Worm (Caenorhabditis elegans): ENCODE measurements around the gene gly-1.
"Not testable (repeated sequence)": the region's sequence is repeated elsewhere in the genome, so short reads cannot be mapped to it uniquely, and the experiment has no call there.

The gly-1 gene

DNA sequence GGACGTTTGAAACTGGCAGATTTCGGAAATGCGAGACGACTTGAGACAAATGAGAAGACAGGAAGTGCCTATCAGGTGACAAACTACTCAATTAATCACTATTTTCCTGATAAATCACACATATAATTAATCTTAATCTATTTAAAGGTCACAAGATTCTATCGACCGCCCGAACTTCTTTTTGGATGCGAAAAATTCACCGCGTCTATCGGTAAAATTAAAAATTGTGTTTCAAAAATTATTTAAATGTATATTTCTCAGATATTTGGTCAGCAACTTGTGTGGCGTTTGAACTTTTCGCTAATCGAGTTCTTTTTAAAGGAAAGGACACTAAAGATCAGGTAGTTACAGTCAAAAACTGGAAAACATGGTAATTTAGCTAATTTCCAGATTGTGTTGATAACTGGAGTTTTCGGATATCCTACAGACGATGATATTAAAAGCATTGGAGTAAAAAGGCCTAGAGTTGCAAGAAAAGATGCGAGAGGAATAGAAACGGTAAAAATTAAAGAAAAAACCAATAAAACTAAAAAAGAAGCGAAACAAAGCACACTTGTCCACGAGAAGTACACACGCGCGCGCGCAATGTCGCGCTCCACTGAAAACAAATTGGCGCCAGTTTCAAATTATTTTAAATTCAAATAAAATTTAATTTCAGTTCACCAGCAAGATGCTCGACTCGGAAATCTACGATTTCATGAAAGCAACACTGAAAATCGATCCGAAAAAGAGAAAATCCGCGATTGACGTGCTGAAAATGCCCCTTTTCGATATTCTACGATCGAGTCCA is 46.4 kb upstream of the gly-1 start:
- TF ChIP-seq pax-1 (tag; optimal IDR thresholded peaks at IDR 0.05) (peak; percentile 19), elt-4 (tag; optimal IDR thresholded peaks at IDR 0.05) (no peak)

DNA sequence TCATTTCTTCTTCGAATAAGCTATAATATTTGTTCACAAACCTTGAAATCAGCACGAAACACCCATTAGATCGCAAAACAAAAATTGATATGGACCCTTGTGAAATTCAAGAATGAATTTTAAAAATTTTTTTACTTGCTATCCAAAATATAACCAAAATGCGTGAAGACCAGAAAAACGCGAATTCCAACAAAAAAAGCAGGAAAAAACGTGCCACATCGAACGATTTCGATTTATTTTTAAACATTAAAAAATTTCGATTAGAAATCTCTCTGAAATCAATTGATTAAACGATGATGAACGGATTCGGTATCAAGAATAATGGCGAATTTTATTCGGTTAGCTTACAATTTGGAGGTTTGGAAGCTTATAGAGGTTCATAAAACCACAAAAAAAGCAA is 45.3 kb upstream of the gly-1 start, which contains the start of the genes tceb-3 and gskl-1:
TSS of gene tceb-3 (minus strand) at position 101 of the 400 bp plus-strand sequence.
TSS of gene gskl-1 (plus strand) at position 243 of the 400 bp plus-strand sequence.
- no peak for TF ChIP-seq npax-4 (tag; optimal IDR thresholded peaks at IDR 0.05)
- TF ChIP-seq sox-2 (GFP tag; IDR thresholded peaks at IDR 0.05), result no peak
- no peak for TF ChIP-seq mec-3 (tag; optimal IDR thresholded peaks at IDR 0.05; ENCODE audit: borderline replicate concordance)
- no peak for TF ChIP-seq pax-1 (tag; optimal IDR thresholded peaks at IDR 0.05)
- no peak for TF ChIP-seq pha-4 (tag; optimal IDR thresholded peaks at IDR 0.05)
- TF ChIP-seq pros-1 (tag; optimal IDR thresholded peaks at IDR 0.05), result no peak
- TF ChIP-seq dmd-4 (tag; optimal IDR thresholded peaks at IDR 0.05; ENCODE audit: borderline replicate concordance), result no peak
- no peak for TF ChIP-seq hlh-8 (tag; optimal IDR thresholded peaks at IDR 0.05)
- no peak for TF ChIP-seq nhr-11 (tag; optimal IDR thresholded peaks at IDR 0.05)
- TF ChIP-seq ceh-2 (tag; optimal IDR thresholded peaks at IDR 0.05), result no peak

DNA sequence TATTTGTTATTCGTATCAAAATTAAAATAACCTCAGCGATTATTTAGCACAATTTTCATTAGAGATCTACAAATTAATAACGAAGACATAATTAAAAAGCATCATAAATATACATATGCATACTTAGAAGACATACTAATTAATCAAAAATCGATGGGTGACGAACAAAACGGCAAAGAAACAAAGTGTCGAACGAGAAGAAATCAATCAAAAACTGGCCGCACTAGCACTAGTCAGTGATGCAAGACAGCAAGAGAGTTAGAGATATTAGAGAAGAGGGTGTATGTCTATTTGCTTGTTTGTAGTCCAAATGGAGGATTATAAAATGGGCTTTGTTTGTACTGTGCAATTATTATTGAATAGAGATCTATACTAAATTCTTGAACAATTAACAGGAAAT is 44.8 kb upstream of the gly-1 start:
- TF ChIP-seq unc-55 (GFP tag; optimal IDR thresholded peaks at IDR 0.05) (peak; percentile 78), hlh-30 (tag; optimal IDR thresholded peaks at IDR 0.05; ENCODE audit: insufficient read depth) (no peak), C08G9.2 (tag; optimal IDR thresholded peaks at IDR 0.05) (no peak), ceh-48 (tag; optimal IDR thresholded peaks at IDR 0.05) (peak; percentile 35), unc-42 (tag; optimal IDR thresholded peaks at IDR 0.05) (peak; percentile 2), tbx-2 (tag; optimal IDR thresholded peaks at IDR 0.05) (peak; percentile 2), ceh-24 (tag; optimal IDR thresholded peaks at IDR 0.05) (no peak)

DNA sequence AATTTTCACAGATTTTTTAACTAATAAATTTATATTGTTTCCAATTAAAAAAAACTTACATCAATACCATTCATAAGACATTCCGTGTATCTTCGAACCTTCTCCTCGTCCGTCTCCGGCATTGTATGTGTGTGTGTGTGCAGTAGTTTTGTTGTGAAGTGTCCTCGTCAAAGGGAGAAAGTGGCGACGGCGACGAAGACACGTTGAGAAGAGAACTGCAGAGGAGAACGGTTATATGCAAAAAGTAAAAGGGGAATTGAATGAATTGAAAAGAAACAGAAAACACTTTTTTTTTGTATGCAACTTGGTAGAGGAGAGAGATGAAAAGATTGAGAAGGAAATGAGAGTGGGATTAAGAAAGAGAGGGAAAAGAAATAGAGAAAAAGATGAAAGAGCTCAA is 43.4 kb upstream of the gly-1 start:
- TF ChIP-seq ref-2 (tag; optimal IDR thresholded peaks at IDR 0.05) (peak; percentile 6), pat-9 (tag; optimal IDR thresholded peaks at IDR 0.05) (no peak)

DNA sequence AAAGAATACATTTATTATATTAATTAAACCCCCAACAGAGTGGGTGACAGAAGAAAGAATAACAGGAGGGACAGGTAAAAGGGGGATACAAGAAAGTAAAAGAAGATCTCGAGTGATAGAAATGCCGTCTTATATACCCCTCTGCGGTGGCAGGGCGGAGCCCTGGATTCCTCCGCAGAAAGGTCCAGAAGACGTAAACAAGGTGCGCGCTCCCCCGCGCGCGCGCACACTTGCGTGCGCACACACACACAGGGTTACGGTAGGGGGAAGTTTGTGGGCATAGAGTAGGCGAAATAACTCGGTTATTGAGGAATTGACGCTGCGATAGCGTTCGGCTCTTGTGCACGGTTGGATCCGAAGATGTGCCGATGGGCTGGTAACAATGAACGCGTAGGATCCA is 39.9 kb upstream of the gly-1 start, which contains the start of gene R03D7.15:
TSS of gene R03D7.15 (plus strand) at position 299 of the 400 bp plus-strand sequence.
- TF ChIP-seq hlh-13 (GFP tag; optimal IDR thresholded peaks at IDR 0.05); nfya-1 (tag; optimal IDR thresholded peaks at IDR 0.05); fkh-6 (tag; optimal IDR thresholded peaks at IDR 0.05): not testable (repeated sequence)

DNA sequence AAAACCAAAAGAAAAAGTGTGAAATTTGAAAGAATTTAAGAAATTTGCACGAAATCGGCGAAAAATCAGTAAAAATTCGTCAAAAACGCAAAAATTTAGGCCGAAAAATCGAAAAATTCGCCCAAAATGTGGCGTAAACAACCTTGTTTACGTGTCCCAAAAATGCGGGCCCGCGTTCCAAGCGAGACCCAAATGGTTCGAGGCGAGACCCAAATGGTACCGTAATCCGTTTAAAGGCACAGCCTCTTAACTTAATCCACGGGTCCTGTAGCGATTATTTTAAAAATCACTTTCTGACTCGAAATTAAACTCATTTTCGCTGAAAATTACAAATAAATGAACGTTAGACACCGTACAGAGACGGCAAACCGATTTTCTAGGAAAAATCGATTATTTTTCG is 33.3 kb upstream of the gly-1 start:
- no peak for TF ChIP-seq sox-4 (tag; optimal IDR thresholded peaks at IDR 0.05)
- no peak for TF ChIP-seq ceh-14 (tag; optimal IDR thresholded peaks at IDR 0.05)
- no peak for TF ChIP-seq unc-42 (tag; optimal IDR thresholded peaks at IDR 0.05)
- no peak for TF ChIP-seq hlh-13 (GFP tag; optimal IDR thresholded peaks at IDR 0.05)
- no peak for TF ChIP-seq zip-5 (tag; optimal IDR thresholded peaks at IDR 0.05)
- no peak for TF ChIP-seq T23F11.4 (GFP tag; optimal IDR thresholded peaks at IDR 0.05)
- TF ChIP-seq C08G9.2 (tag; optimal IDR thresholded peaks at IDR 0.05), result no peak
- TF ChIP-seq hlh-6 (tag; optimal IDR thresholded peaks at IDR 0.05), result no peak
- TF ChIP-seq ceh-22 (tag; optimal IDR thresholded peaks at IDR 0.05), result no peak
- TF ChIP-seq madf-2 (tag; optimal IDR thresholded peaks at IDR 0.05), result no peak
- no peak for TF ChIP-seq ceh-9 (tag; optimal IDR thresholded peaks at IDR 0.05)
- TF ChIP-seq npax-4 (tag; optimal IDR thresholded peaks at IDR 0.05), result no peak
- no peak for TF ChIP-seq che-1 (tag; optimal IDR thresholded peaks at IDR 0.05)
- TF ChIP-seq K09A11.1 (tag; optimal IDR thresholded peaks at IDR 0.05; ENCODE audit: insufficient read depth), result no peak
- TF ChIP-seq Y22D7AL.16 (tag; optimal IDR thresholded peaks at IDR 0.05), result no peak
- TF ChIP-seq ceh-24 (tag; optimal IDR thresholded peaks at IDR 0.05), result no peak
- TF ChIP-seq C38D4.7 (GFP tag; optimal IDR thresholded peaks at IDR 0.05), result no peak
- no peak for TF ChIP-seq hlh-8 (tag; optimal IDR thresholded peaks at IDR 0.05)
- TF ChIP-seq unc-55 (GFP tag; optimal IDR thresholded peaks at IDR 0.05), result no peak

Data from whole organism, late embryonic.